Worm (Caenorhabditis elegans): ENCODE results near the gene F19G12.3.
A peak's percentile ranks its signal among the peaks of the same experiment; 100 is the strongest.

Gene F19G12.3

DNA sequence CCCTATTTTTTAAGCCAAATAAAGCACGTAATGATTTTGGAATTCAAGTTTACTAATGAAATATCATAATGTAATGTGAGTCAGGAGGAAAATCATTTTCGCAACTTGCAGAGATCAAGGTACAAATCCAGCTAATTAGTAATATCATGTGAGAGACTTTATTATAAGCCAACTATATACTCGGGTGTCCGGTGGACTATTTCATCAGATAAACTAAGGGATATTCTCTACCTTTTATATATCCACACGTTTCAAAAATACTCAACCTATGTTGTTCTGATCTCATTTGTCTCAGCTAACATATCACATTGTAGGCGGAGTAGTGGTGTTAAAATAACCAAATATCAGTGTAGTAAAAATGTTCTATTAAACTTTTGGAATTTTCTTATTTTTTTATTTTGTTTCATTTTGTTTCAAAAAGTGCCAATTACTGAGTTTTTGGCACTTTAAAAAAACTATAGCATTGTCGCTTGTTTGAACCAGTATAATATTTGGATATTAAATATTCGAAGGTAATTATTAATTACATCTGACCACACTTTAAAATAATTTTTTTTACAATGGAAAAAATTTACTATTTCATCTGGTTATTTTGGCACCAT lies 35.1 kb upstream of the F19G12.3 start:
- TF ChIP-seq mml-1 (tag; optimal IDR thresholded peaks at IDR 0.05) (no peak), pqm-1 (tag; optimal IDR thresholded peaks at IDR 0.05) (peak; percentile 39), nhr-28 (tag; optimal IDR thresholded peaks at IDR 0.05) (peak; percentile 70), ceh-82 (tag; optimal IDR thresholded peaks at IDR 0.05) (peak; percentile 93), egl-27 (tag; optimal IDR thresholded peaks at IDR 0.05) (peak; percentile 71), ceh-9 (tag; optimal IDR thresholded peaks at IDR 0.05) (no peak), lin-39 (tag; optimal IDR thresholded peaks at IDR 0.05) (peak; percentile 12), eor-1 (tag; optimal IDR thresholded peaks at IDR 0.05) (no peak), nhr-11 (tag; optimal IDR thresholded peaks at IDR 0.05) (peak; percentile 88), daf-12 (tag; optimal IDR thresholded peaks at IDR 0.05) (peak; percentile 1), nhr-67 (tag; optimal IDR thresholded peaks at IDR 0.05) (no peak), lsy-12 (tag; optimal IDR thresholded peaks at IDR 0.05) (peak; percentile 81), unc-62 (GFP tag; optimal IDR thresholded peaks at IDR 0.05) (peak; percentile 66), nhr-23 (tag; optimal IDR thresholded peaks at IDR 0.05) (peak; percentile 94), fkh-2 (tag; optimal IDR thresholded peaks at IDR 0.05) (peak; percentile 31), elt-3 (tag; optimal IDR thresholded peaks at IDR 0.05) (peak in 1 of 3 experiments; percentile 94), nfya-1 (tag; optimal IDR thresholded peaks at IDR 0.05; ENCODE audit: insufficient read depth) (peak; percentile 70), nhr-237 (tag; optimal IDR thresholded peaks at IDR 0.05) (peak; percentile 52), hmg-11 (tag; optimal IDR thresholded peaks at IDR 0.05) (peak; percentile 83), snpc-4 (tag; optimal IDR thresholded peaks at IDR 0.05) (peak; percentile 86), ztf-11 (tag; optimal IDR thresholded peaks at IDR 0.05) (peak; percentile 30), ama-1 (optimal IDR thresholded peaks at IDR 0.05) (no peak), R02D3.7 (tag; optimal IDR thresholded peaks at IDR 0.05) (peak; percentile 83), nhr-43 (tag; optimal IDR thresholded peaks at IDR 0.05; ENCODE audit: poor library complexity, severe bottlenecking) (peak; percentile 98), lin-15B (tag; optimal IDR thresholded peaks at IDR 0.05) (peak; percentile 33), pha-4 (tag; optimal IDR thresholded peaks at IDR 0.05) (peak; percentile 66), skn-1 (tag; optimal IDR thresholded peaks at IDR 0.05) (peak; percentile 92), tbx-2 (tag; optimal IDR thresholded peaks at IDR 0.05) (peak; percentile 97), unc-39 (tag; optimal IDR thresholded peaks at IDR 0.05) (peak; percentile 11), elt-2 (tag; optimal IDR thresholded peaks at IDR 0.05) (peak; percentile 70), elt-1 (tag; optimal IDR thresholded peaks at IDR 0.05) (no peak), nhr-77 (tag; optimal IDR thresholded peaks at IDR 0.05) (peak; percentile 92), nhr-76 (tag; optimal IDR thresholded peaks at IDR 0.05) (peak; percentile 85), fos-1 (tag; optimal IDR thresholded peaks at IDR 0.05) (peak; percentile 74), fkh-10 (GFP tag; optimal IDR thresholded peaks at IDR 0.05) (peak; percentile 81), nhr-25 (tag; optimal IDR thresholded peaks at IDR 0.05) (peak; percentile 79), aly-2 (tag; optimal IDR thresholded peaks at IDR 0.05) (peak; percentile 57), jun-1 (tag; optimal IDR thresholded peaks at IDR 0.05) (peak; percentile 98), nhr-12 (tag; optimal IDR thresholded peaks at IDR 0.05) (no peak), sea-2 (GFP tag; optimal IDR thresholded peaks at IDR 0.05) (no peak), egl-5 (tag; optimal IDR thresholded peaks at IDR 0.05) (peak; percentile 46), zag-1 (tag; optimal IDR thresholded peaks at IDR 0.05) (no peak), ZK546.5 (tag; optimal IDR thresholded peaks at IDR 0.05) (no peak), ceh-16 (tag; optimal IDR thresholded peaks at IDR 0.05) (no peak), ceh-28 (tag; optimal IDR thresholded peaks at IDR 0.05) (peak; percentile 96), mdl-1 (tag; optimal IDR thresholded peaks at IDR 0.05) (peak; percentile 34), ztf-4 (tag; optimal IDR thresholded peaks at IDR 0.05) (no peak)

Data from whole organism, L3 larva.